Worm (Caenorhabditis elegans): ENCODE data around the gene col-43.

The col-43 gene

DNA sequence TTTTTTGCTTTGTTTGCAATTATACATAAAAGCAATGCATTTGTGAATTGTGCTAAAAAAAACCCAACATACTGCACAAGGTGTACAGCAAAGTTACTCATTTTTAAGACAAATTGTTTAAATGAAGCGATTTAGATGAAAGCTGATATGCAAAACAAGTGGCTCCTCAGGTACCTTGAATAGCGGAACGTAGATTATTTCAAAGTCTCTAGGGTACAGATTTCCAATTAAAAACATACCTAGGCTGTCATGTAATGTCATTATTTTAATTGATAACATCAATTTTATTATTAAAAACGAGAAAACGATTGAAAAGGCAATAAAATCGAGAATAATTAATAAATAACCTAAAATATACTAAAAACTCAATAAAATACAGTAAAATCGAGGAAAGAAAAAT, 11.4 kb upstream of the col-43 start, which contains the start of gene str-139:
TSS of gene str-139 (minus strand) at position 101 of the 400 bp plus-strand sequence.
- no peak for TF ChIP-seq nhr-12 (tag; optimal IDR thresholded peaks at IDR 0.05)
- no peak for TF ChIP-seq lin-15B (tag; optimal IDR thresholded peaks at IDR 0.05)
- no peak for TF ChIP-seq daf-12 (tag; optimal IDR thresholded peaks at IDR 0.05)
- TF ChIP-seq nhr-43 (tag; optimal IDR thresholded peaks at IDR 0.05; ENCODE audit: poor library complexity, severe bottlenecking) = no peak
- no peak for TF ChIP-seq zag-1 (tag; optimal IDR thresholded peaks at IDR 0.05)
- TF ChIP-seq nhr-25 (tag; optimal IDR thresholded peaks at IDR 0.05) = no peak
- TF ChIP-seq snpc-4 (tag; optimal IDR thresholded peaks at IDR 0.05) = no peak
- no peak for TF ChIP-seq nhr-237 (tag; optimal IDR thresholded peaks at IDR 0.05)
- TF ChIP-seq elt-3 (tag; optimal IDR thresholded peaks at IDR 0.05) = no peak
- TF ChIP-seq mdl-1 (tag; optimal IDR thresholded peaks at IDR 0.05) = no peak
- TF ChIP-seq elt-1 (tag; optimal IDR thresholded peaks at IDR 0.05) = no peak
- TF ChIP-seq fos-1 (tag; optimal IDR thresholded peaks at IDR 0.05) = no peak
- no peak for TF ChIP-seq nhr-28 (tag; optimal IDR thresholded peaks at IDR 0.05)

- no peak for TF ChIP-seq lin-15B (tag; optimal IDR thresholded peaks at IDR 0.05)
- TF ChIP-seq jun-1 (tag; optimal IDR thresholded peaks at IDR 0.05) = no peak
- no peak for TF ChIP-seq nhr-25 (tag; optimal IDR thresholded peaks at IDR 0.05)
- TF ChIP-seq nhr-11 (tag; optimal IDR thresholded peaks at IDR 0.05) = no peak
- TF ChIP-seq elt-3 (tag; optimal IDR thresholded peaks at IDR 0.05) = no peak
- no peak for TF ChIP-seq egl-27 (tag; optimal IDR thresholded peaks at IDR 0.05)
- no peak for TF ChIP-seq lsy-12 (tag; optimal IDR thresholded peaks at IDR 0.05)
- TF ChIP-seq nhr-237 (tag; optimal IDR thresholded peaks at IDR 0.05) = no peak
- no peak for TF ChIP-seq nhr-43 (tag; optimal IDR thresholded peaks at IDR 0.05; ENCODE audit: poor library complexity, severe bottlenecking)
- no peak for TF ChIP-seq skn-1 (tag; optimal IDR thresholded peaks at IDR 0.05)
- TF ChIP-seq mdl-1 (tag; optimal IDR thresholded peaks at IDR 0.05) = no peak
- TF ChIP-seq daf-12 (tag; optimal IDR thresholded peaks at IDR 0.05) = no peak
These were observed 7.6 kb upstream of the col-43 start, which contains the start of gene str-138 for ce11 chrV:8058359-8058758. Gene str-138, plus strand, starts transcription at chrV:8058659.

DNA sequence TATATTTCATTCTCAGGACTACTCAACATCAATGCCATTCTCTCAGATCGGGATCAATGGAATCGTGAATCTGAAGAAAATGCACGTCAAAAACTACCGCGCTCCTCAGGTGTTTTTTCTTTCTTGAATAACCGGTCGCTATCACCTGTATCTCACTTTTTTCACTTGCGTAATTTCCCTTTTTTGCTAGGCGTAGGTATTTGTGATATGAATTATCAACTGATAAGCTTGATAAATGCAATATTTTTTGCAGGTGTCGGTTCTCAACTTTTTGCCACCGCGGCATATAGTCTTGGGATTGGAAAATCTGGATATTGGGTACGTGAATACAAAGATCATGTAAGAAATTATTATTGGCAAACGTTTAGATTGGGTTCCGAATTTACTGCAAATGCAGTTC, 4.5 kb upstream of the col-43 start:
- TF ChIP-seq unc-62 (GFP tag; optimal IDR thresholded peaks at IDR 0.05) (no peak), nhr-12 (tag; optimal IDR thresholded peaks at IDR 0.05) (no peak), egl-27 (tag; optimal IDR thresholded peaks at IDR 0.05) (no peak), nhr-28 (tag; optimal IDR thresholded peaks at IDR 0.05) (no peak), pha-4 (tag; optimal IDR thresholded peaks at IDR 0.05) (no peak), pqm-1 (tag; optimal IDR thresholded peaks at IDR 0.05) (no peak), nhr-43 (tag; optimal IDR thresholded peaks at IDR 0.05; ENCODE audit: poor library complexity, severe bottlenecking) (no peak), elt-2 (tag; optimal IDR thresholded peaks at IDR 0.05) (no peak), tbx-2 (tag; optimal IDR thresholded peaks at IDR 0.05) (no peak), nhr-237 (tag; optimal IDR thresholded peaks at IDR 0.05) (no peak), R02D3.7 (tag; optimal IDR thresholded peaks at IDR 0.05) (no peak), ceh-9 (tag; optimal IDR thresholded peaks at IDR 0.05) (no peak), nhr-23 (tag; optimal IDR thresholded peaks at IDR 0.05) (no peak), egl-5 (tag; optimal IDR thresholded peaks at IDR 0.05) (no peak), nhr-77 (tag; optimal IDR thresholded peaks at IDR 0.05) (no peak)

DNA sequence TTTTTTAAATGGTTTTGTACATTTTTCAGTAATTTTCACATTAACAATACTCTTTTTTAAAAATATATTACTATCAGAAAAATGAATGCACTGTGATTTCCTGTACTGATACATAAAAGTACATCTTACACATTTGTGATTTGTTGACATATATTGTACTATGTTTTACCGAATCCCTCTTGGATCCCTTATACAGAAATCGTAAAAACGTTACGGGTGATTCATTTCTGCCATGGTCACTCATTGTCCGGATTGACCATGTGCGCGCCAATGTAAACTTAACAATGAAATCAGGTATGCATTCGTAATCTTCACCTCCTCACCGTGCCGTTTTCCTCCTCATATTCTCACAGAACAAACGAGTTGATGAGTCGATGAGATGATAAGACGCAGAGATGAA, 3.4 kb upstream of the col-43 start, which contains the start of gene ZC513.2:
TSS of gene ZC513.2 (plus strand) at position 301 of the 400 bp plus-strand sequence.
- TF ChIP-seq aly-2 (tag; optimal IDR thresholded peaks at IDR 0.05) = no peak
- TF ChIP-seq nhr-76 (tag; optimal IDR thresholded peaks at IDR 0.05) = no peak
- TF ChIP-seq ceh-16 (tag; optimal IDR thresholded peaks at IDR 0.05) = no peak
- TF ChIP-seq sea-2 (GFP tag; optimal IDR thresholded peaks at IDR 0.05) = no peak
- TF ChIP-seq unc-39 (tag; optimal IDR thresholded peaks at IDR 0.05) = no peak
- TF ChIP-seq R02D3.7 (tag; optimal IDR thresholded peaks at IDR 0.05) = no peak
- no peak for TF ChIP-seq pha-4 (tag; optimal IDR thresholded peaks at IDR 0.05)
- TF ChIP-seq ZK546.5 (tag; optimal IDR thresholded peaks at IDR 0.05) = no peak

ce11 chrV:8051851-8052250, 1.1 kb upstream of the col-43 start, which contains the start of gene sth-1:
Gene sth-1, plus strand, starts transcription at chrV:8052151.
- TF ChIP-seq fos-1 (tag; optimal IDR thresholded peaks at IDR 0.05) (no peak), fkh-10 (GFP tag; optimal IDR thresholded peaks at IDR 0.05) (no peak), fkh-2 (tag; optimal IDR thresholded peaks at IDR 0.05) (no peak), lin-39 (tag; optimal IDR thresholded peaks at IDR 0.05) (no peak), nhr-43 (tag; optimal IDR thresholded peaks at IDR 0.05; ENCODE audit: poor library complexity, severe bottlenecking) (no peak), nhr-28 (tag; optimal IDR thresholded peaks at IDR 0.05) (no peak), ZK546.5 (tag; optimal IDR thresholded peaks at IDR 0.05) (no peak), nfya-1 (tag; optimal IDR thresholded peaks at IDR 0.05; ENCODE audit: insufficient read depth) (no peak), elt-2 (tag; optimal IDR thresholded peaks at IDR 0.05) (no peak), nhr-237 (tag; optimal IDR thresholded peaks at IDR 0.05) (no peak), hmg-11 (tag; optimal IDR thresholded peaks at IDR 0.05) (no peak), eor-1 (tag; optimal IDR thresholded peaks at IDR 0.05) (no peak), nhr-76 (tag; optimal IDR thresholded peaks at IDR 0.05) (no peak), nhr-25 (tag; optimal IDR thresholded peaks at IDR 0.05) (no peak), ceh-82 (tag; optimal IDR thresholded peaks at IDR 0.05) (no peak), elt-1 (tag; optimal IDR thresholded peaks at IDR 0.05) (no peak), ztf-4 (tag; optimal IDR thresholded peaks at IDR 0.05) (no peak), jun-1 (tag; optimal IDR thresholded peaks at IDR 0.05) (no peak), sea-2 (GFP tag; optimal IDR thresholded peaks at IDR 0.05) (no peak), ama-1 (optimal IDR thresholded peaks at IDR 0.05) (no peak)

Measured in whole organism, L3 larva.